Worm (Caenorhabditis elegans) whole organism, mixed stage, embryonic: ENCODE results near the gene F46E10.2.

ENCODE experiments used
- ces-1 ChIP-seq: fragments of 150-350 bp; optimal IDR thresholded peaks from 2 replicates; lab custom pipeline; 2014; ENCODE audit warnings: missing biosample characterization, missing genetic modification reagents, missing genetic modification characterization
- lsy-2 ChIP-seq: fragments of 150-350 bp; optimal IDR thresholded peaks from 2 replicates; lab custom pipeline; 2014; ENCODE audit warnings: missing biosample characterization, missing genetic modification characterization
- snpc-4 ChIP-seq: fragments of 150-350 bp; optimal IDR thresholded peaks from 2 replicates; lab custom pipeline; 2014; ENCODE audit warnings: missing biosample characterization, missing genetic modification characterization
- ztf-11 ChIP-seq: fragments of 150-350 bp; optimal IDR thresholded peaks from 2 replicates; lab custom pipeline; 2014; ENCODE audit warnings: missing biosample characterization, missing genetic modification characterization

DNA sequence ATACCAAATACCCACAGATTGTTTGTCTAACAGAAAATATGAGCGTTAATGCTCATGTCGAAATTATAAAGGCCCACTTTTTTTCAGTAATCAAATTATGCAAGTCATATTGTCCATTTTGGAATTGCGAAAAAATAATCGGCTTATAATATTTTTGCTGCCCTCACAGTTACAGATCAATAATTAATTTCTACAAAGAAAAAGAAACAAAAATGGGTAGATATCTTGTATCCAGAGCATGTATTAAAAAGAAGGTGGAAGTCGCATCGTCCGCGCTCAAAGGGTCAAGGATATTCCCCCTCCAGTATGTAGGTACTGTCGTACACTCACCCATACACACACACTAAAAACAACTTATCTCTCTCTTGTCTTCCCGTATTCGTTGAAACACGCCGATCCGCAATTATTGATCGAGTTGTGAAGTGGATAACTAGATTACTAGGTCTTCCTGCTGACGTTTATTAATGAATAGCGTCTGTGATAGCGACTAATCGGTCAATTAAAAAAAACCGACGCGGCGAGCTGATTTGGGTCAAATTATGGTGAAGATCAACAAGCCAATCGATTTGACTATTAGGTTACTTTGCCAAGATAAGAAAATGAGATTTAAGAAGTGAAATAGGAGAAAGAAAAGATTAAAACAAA is 6.3 kb upstream of the F46E10.2 start:
- TF ChIP-seq ces-1 (no peak), snpc-4 (tag; lab: Kevin White, UChicago) (no peak), ztf-11 (tag; lab: Kevin White, UChicago) (no peak), lsy-2 (tag; lab: Kevin White, UChicago) (no peak)
